Worm (Caenorhabditis elegans): ENCODE data around the gene aqp-4.

DNA sequence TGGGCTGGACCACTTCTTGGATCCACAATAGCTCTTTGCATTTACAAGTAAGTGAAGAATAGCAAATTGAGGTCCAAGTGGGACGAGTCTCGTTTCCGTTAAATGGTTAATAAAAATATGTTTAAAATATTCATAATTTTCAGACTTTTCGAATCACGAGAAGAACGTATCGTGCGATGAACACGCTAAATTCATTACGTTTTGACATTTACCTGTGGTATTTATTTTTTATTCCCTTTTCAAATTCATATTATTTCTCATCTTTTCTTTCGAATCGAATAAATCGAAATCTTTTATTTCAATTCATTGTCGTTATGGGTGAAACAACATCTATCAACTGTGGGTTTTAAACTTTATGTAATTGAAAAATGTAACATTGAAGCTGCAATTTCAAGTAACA is 2.0 kb downstream of the aqp-4 start, which contains the start of gene marc-1:
- TF ChIP-seq ceh-79 (tag; optimal IDR thresholded peaks at IDR 0.05) (no peak), B0019.2 (GFP tag; conservative IDR thresholded peaks at IDR 0.05) (no peak), ztf-25 (GFP tag; IDR thresholded peaks at IDR 0.05) (no peak), dox-1 (GFP tag; IDR thresholded peaks at IDR 0.05) (no peak), nhr-120 (GFP tag; IDR thresholded peaks at IDR 0.05) (no peak), ztf-26 (tag; optimal IDR thresholded peaks at IDR 0.05) (no peak), B0035.1 (tag; optimal IDR thresholded peaks at IDR 0.05) (no peak), ama-1 (optimal IDR thresholded peaks at IDR 0.05) (no peak), ama-1 (GFP tag; optimal IDR thresholded peaks at IDR 0.05) (no peak), hmg-1.2 (GFP tag; IDR thresholded peaks at IDR 0.05) (no peak), ceh-58 (GFP tag; IDR thresholded peaks at IDR 0.05) (no peak), snpc-4 (GFP tag; optimal IDR thresholded peaks at IDR 0.05) (no peak), snpc-4 (tag; optimal IDR thresholded peaks at IDR 0.05) (no peak)

Measured in whole organism, young adult.